Fruit fly (Drosophila melanogaster) whole organism, prepupa: ENCODE results near the gene vir-1.

Source experiments
- CG10669 ChIP-seq: fragments of 200-800 bp; sonication (Bioruptor generic); optimal IDR thresholded peaks from 3 replicates; lab custom pipeline; 2018; ENCODE audit warnings: missing biosample characterization, mild to moderate bottlenecking, missing genetic modification characterization, moderate library complexity
- CG11294 ChIP-seq: fragments of 200-800 bp; sonication (Bioruptor generic); IDR thresholded peaks from 2 replicates; pipeline ENCODE4 v1.3.6; 2022; ENCODE audit warnings: missing biosample characterization, missing genetic modification characterization
- CG11762 ChIP-seq: fragments of 200-800 bp; sonication (Bioruptor generic); optimal IDR thresholded peaks from 3 replicates; lab custom pipeline; 2016; ENCODE audit warnings: missing biosample characterization, missing genetic modification characterization; ENCODE audit not compliant: insufficient read depth
- CG11902 ChIP-seq: fragments of 200-800 bp; sonication (Bioruptor generic); optimal IDR thresholded peaks from 3 replicates; lab custom pipeline; 2016; ENCODE audit warnings: missing biosample characterization, missing genetic modification characterization
- CG1621 ChIP-seq: fragments of 200-800 bp; sonication (Bioruptor generic); optimal IDR thresholded peaks from 3 replicates; lab custom pipeline; 2018; ENCODE audit warnings: missing biosample characterization, mild to moderate bottlenecking, missing genetic modification characterization
- CG3032 ChIP-seq: fragments of 200-800 bp; optimal IDR thresholded peaks from 2 replicates; lab custom pipeline; 2019; ENCODE audit warnings: missing biosample characterization, mild to moderate bottlenecking, missing genetic modification characterization, moderate library complexity
- CG31627 ChIP-seq: fragments of 200-800 bp; sonication (Bioruptor generic); optimal IDR thresholded peaks from 3 replicates; lab custom pipeline; 2016; ENCODE audit warnings: missing biosample characterization, missing genetic modification characterization
- CG34406 ChIP-seq: fragments of 200-800 bp; sonication (Bioruptor generic); optimal IDR thresholded peaks from 3 replicates; lab custom pipeline; 2016; ENCODE audit warnings: missing biosample characterization, missing genetic modification characterization
- CG6808 ChIP-seq: fragments of 200-800 bp; sonication (Bioruptor generic); optimal IDR thresholded peaks from 3 replicates; lab custom pipeline; 2017; ENCODE audit warnings: missing biosample characterization, missing genetic modification characterization, mild to moderate bottlenecking, moderate library complexity, missing genetic modification reagents
- CG6854 ChIP-seq: fragments of 200-800 bp; sonication (Bioruptor generic); optimal IDR thresholded peaks from 2 replicates; lab custom pipeline; 2017; ENCODE audit warnings: missing biosample characterization, mild to moderate bottlenecking, missing genetic modification characterization
- CG7368 ChIP-seq: fragments of 200-800 bp; sonication (Bioruptor generic); optimal IDR thresholded peaks from 3 replicates; lab custom pipeline; 2016; ENCODE audit warnings: missing biosample characterization, missing genetic modification characterization
- CG8119 ChIP-seq: fragments of 200-800 bp; sonication (Bioruptor generic); IDR thresholded peaks from 3 replicates; pipeline ENCODE4 v1.3.6; 2022; ENCODE audit warnings: missing biosample characterization, missing genetic modification characterization
- CG8319 ChIP-seq: fragments of 200-800 bp; sonication (Bioruptor generic); optimal IDR thresholded peaks from 3 replicates; lab custom pipeline; 2016; ENCODE audit warnings: missing biosample characterization, missing genetic modification characterization
- CG9139 ChIP-seq: fragments of 200-800 bp; sonication (Bioruptor generic); optimal IDR thresholded peaks from 3 replicates; lab custom pipeline; 2017; ENCODE audit warnings: missing biosample characterization, mild to moderate bottlenecking, missing genetic modification characterization
- Eip75B ChIP-seq: fragments of 200-800 bp; sonication (Bioruptor generic); optimal IDR thresholded peaks from 3 replicates; lab custom pipeline; 2016; ENCODE audit warnings: missing biosample characterization, missing genetic modification characterization
- Eip78C ChIP-seq: fragments of 200-800 bp; sonication (Bioruptor generic); peaks from one replicate; lab custom pipeline; 2016; ENCODE audit warnings: missing biosample characterization, missing genetic modification characterization
- Eip93F ChIP-seq: fragments of 200-800 bp; sonication (Bioruptor generic); optimal IDR thresholded peaks from 2 replicates; lab custom pipeline; 2016; ENCODE audit warnings: missing biosample characterization, mild to moderate bottlenecking, missing genetic modification characterization
- Ets21C ChIP-seq: fragments of 200-800 bp; sonication (Bioruptor generic); optimal IDR thresholded peaks from 3 replicates; lab custom pipeline; 2016; ENCODE audit warnings: missing biosample characterization, missing genetic modification characterization
- Gug ChIP-seq: fragments of 200-800 bp; sonication (Bioruptor generic); IDR thresholded peaks from 2 replicates; pipeline ENCODE4 v1.3.6; 2022; ENCODE audit warnings: missing biosample characterization, missing genetic modification characterization
- Hr38 ChIP-seq: sonication (Bioruptor generic); optimal IDR thresholded peaks from 2 replicates; lab custom pipeline; 2016; ENCODE audit warnings: missing biosample characterization, missing genetic modification characterization
- Hr39 ChIP-seq: fragments of 200-800 bp; sonication (Bioruptor generic); optimal IDR thresholded peaks from 2 replicates; lab custom pipeline; 2016; ENCODE audit warnings: missing biosample characterization, missing genetic modification characterization
- Met ChIP-seq: fragments of 200-800 bp; sonication (Bioruptor generic); optimal IDR thresholded peaks from 3 replicates; lab custom pipeline; 2016; ENCODE audit warnings: missing biosample characterization, missing genetic modification characterization
- Smox ChIP-seq: fragments of 200-800 bp; sonication (Bioruptor generic); optimal IDR thresholded peaks from 3 replicates; lab custom pipeline; 2016; ENCODE audit warnings: missing biosample characterization, missing genetic modification characterization
- Sox102F ChIP-seq: fragments of 200-800 bp; sonication (Bioruptor generic); optimal IDR thresholded peaks from 2 replicates; lab custom pipeline; 2016; ENCODE audit warnings: missing biosample characterization, mild to moderate bottlenecking, missing genetic modification characterization
- Sox14 ChIP-seq: fragments of 200-800 bp; sonication (Bioruptor generic); optimal IDR thresholded peaks from 3 replicates; lab custom pipeline; 2016; ENCODE audit warnings: missing biosample characterization, missing genetic modification characterization
- acj6 ChIP-seq: fragments of 200-800 bp; sonication (Bioruptor generic); optimal IDR thresholded peaks from 3 replicates; lab custom pipeline; 2016; ENCODE audit warnings: missing biosample characterization, missing genetic modification characterization
- cyc ChIP-seq: fragments of 200-800 bp; sonication (Bioruptor generic); optimal IDR thresholded peaks from 3 replicates; lab custom pipeline; 2016; ENCODE audit warnings: missing biosample characterization, missing genetic modification characterization
- dac ChIP-seq: fragments of 200-800 bp; sonication (Bioruptor generic); optimal IDR thresholded peaks from 2 replicates; lab custom pipeline; 2017; ENCODE audit warnings: missing biosample characterization, mild to moderate bottlenecking, missing genetic modification characterization
- dsx ChIP-seq: fragments of 200-800 bp; optimal IDR thresholded peaks from 3 replicates; lab custom pipeline; 2019; ENCODE audit warnings: missing biosample characterization, mild to moderate bottlenecking, missing genetic modification characterization, moderate library complexity; ENCODE audit not compliant: poor library complexity, severe bottlenecking
- fd85E ChIP-seq: fragments of 200-800 bp; sonication (Bioruptor generic); optimal IDR thresholded peaks from 3 replicates; lab custom pipeline; 2016; ENCODE audit warnings: missing biosample characterization, missing genetic modification characterization
- lz ChIP-seq: fragments of 200-800 bp; sonication (Bioruptor generic); optimal IDR thresholded peaks from 3 replicates; lab custom pipeline; 2016; ENCODE audit warnings: missing biosample characterization, missing genetic modification characterization
- net ChIP-seq: fragments of 200-800 bp; sonication (Bioruptor generic); optimal IDR thresholded peaks from 3 replicates; lab custom pipeline; 2016; ENCODE audit warnings: missing biosample characterization, missing genetic modification characterization
- pdm3 ChIP-seq: fragments of 200-800 bp; sonication (Bioruptor generic); optimal IDR thresholded peaks from 3 replicates; lab custom pipeline; 2016; ENCODE audit warnings: missing biosample characterization, missing genetic modification characterization
- salr ChIP-seq, 2 experiments: fragments of 200-800 bp; sonication (Bioruptor generic); optimal IDR thresholded peaks; 3 replicates each; lab custom pipeline; 2016 to 2018; ENCODE audit warnings: missing biosample characterization in 2 of 2, missing genetic modification characterization in 2 of 2, mild to moderate bottlenecking in 1 of 2
- spab ChIP-seq: fragments of 200-800 bp; sonication (Bioruptor generic); optimal IDR thresholded peaks from 2 replicates; lab custom pipeline; 2017; ENCODE audit warnings: missing biosample characterization, mild to moderate bottlenecking, missing genetic modification characterization, missing genetic modification reagents
- ss ChIP-seq, 2 experiments: fragments of 200-800 bp; sonication (Bioruptor generic); optimal IDR thresholded peaks; 2 replicates in 1 of 2; 3 replicates in 1 of 2; lab custom pipeline; 2017 to 2018; ENCODE audit warnings: mild to moderate bottlenecking in 2 of 2, missing biosample characterization in 2 of 2, missing genetic modification characterization in 2 of 2, moderate library complexity in 1 of 2
- svp ChIP-seq: fragments of 200-800 bp; sonication (Bioruptor generic); peaks from one replicate; lab custom pipeline; 2016; ENCODE audit warnings: missing biosample characterization, missing genetic modification characterization
- vri ChIP-seq: fragments of 200-800 bp; sonication (Bioruptor generic); optimal IDR thresholded peaks from 3 replicates; lab custom pipeline; 2016; ENCODE audit warnings: missing biosample characterization, mild to moderate bottlenecking, missing genetic modification characterization

vir-1 gene

dm6 chr2L:12445743-12446142 lies 22.5 kb upstream of the vir-1 start, which contains the start of gene Oatp33Ea:
Oatp33Ea (minus strand) TSS chr2L:12445924.
- TF ChIP-seq Sox14 (GFP tag; lab: Kevin White, UChicago): peak; percentile 2
- TF ChIP-seq ss (GFP tag; optimal IDR thresholded peaks at IDR 0.05; lab: Kevin White, UChicago): no peak
- TF ChIP-seq vri (GFP tag; lab: Kevin White, UChicago): peak; percentile 18
- TF ChIP-seq, all 60 proteins: peak for 2

dm6 chr2L:12435976-12436771 lies 12.9 kb upstream of the vir-1 start:
- TF ChIP-seq svp (peak; percentile 75), CG8319 (GFP tag; lab: Kevin White, UChicago) (no peak), Eip75B (peak; percentile 26), Sox14 (GFP tag; lab: Kevin White, UChicago) (peak; percentile 44), Eip78C (GFP tag; lab: Kevin White, UChicago) (no peak), Smox (GFP tag; lab: Kevin White, UChicago) (peak; percentile 5)

- TF ChIP-seq CG3032 (tag; lab: Kevin White, UChicago): no peak
- peak; percentile 5 for TF ChIP-seq Eip78C (GFP tag; lab: Kevin White, UChicago)
- TF ChIP-seq, all 60 proteins: peak for 1
These were observed 12.2 kb upstream of the vir-1 start for dm6 chr2L:12435428-12435827.

- TF ChIP-seq lz (no peak), CG6854 (peak; percentile 20), ss (GFP tag; optimal IDR thresholded peaks at IDR 0.05; lab: Kevin White, UChicago) (peak in 1 of 2 experiments; percentile 25)
These were observed 11.3 kb upstream of the vir-1 start, which contains the start of gene SC35 for dm6 chr2L:12434535-12434938. SC35 (minus strand) TSS chr2L:12434665.

- TF ChIP-seq CG11294 (GFP tag; lab: Robert Waterston, UW): peak; percentile 43; the same call in 1 of the 2 replicates
- peak; percentile 30 for TF ChIP-seq Met
- no peak for TF ChIP-seq CG1621 (tag; lab: Kevin White, UChicago)
- TF ChIP-seq CG6808 (GFP tag; lab: Kevin White, UChicago): peak; percentile 37
- peak; percentile 18 for TF ChIP-seq spab
- TF ChIP-seq cyc (GFP tag; lab: Kevin White, UChicago): peak; percentile 43
- TF ChIP-seq acj6 (GFP tag; lab: Kevin White, UChicago): peak; percentile 76
- peak in 1 of 2 experiments; percentile 45 for TF ChIP-seq ss (GFP tag; optimal IDR thresholded peaks at IDR 0.05; lab: Kevin White, UChicago)
- peak; percentile 3 for TF ChIP-seq Eip93F
- peak; percentile 74; the same call in 2 of the 3 replicates for TF ChIP-seq CG8119 (GFP tag; lab: Robert Waterston, UW)
- TF ChIP-seq dsx (GFP tag; lab: Kevin White, UChicago): peak; percentile 46
- peak; percentile 36 for TF ChIP-seq Sox102F
- TF ChIP-seq Eip78C (GFP tag; lab: Kevin White, UChicago): peak; percentile 85
- peak; percentile 88 for TF ChIP-seq svp
- peak; percentile 55 for TF ChIP-seq Smox (GFP tag; lab: Kevin White, UChicago)
- peak; percentile 14 for TF ChIP-seq CG11762 (GFP tag; lab: Kevin White, UChicago)
- peak; percentile 76 for TF ChIP-seq CG8319 (GFP tag; lab: Kevin White, UChicago)
- peak; percentile 49 for TF ChIP-seq net (GFP tag; lab: Kevin White, UChicago)
- TF ChIP-seq CG7368 (GFP tag; lab: Kevin White, UChicago): peak; percentile 49
- peak; percentile 73 for TF ChIP-seq vri (GFP tag; lab: Kevin White, UChicago)
- TF ChIP-seq CG11902 (GFP tag; lab: Kevin White, UChicago): peak; percentile 39
- TF ChIP-seq Hr38 (GFP tag; lab: Kevin White, UChicago): no peak
- no peak for TF ChIP-seq Sox14 (GFP tag; lab: Kevin White, UChicago)
- TF ChIP-seq Ets21C: no peak
- peak; percentile 29 for TF ChIP-seq Hr39 (GFP tag; lab: Kevin White, UChicago)
- peak in 1 of 2 experiments; percentile 71 for TF ChIP-seq salr (GFP tag; optimal IDR thresholded peaks at IDR 0.05; lab: Kevin White, UChicago)
- TF ChIP-seq dac (GFP tag; lab: Kevin White, UChicago): peak; percentile 36
- TF ChIP-seq CG9139: no peak
- TF ChIP-seq Gug (GFP tag; lab: Robert Waterston, UW): peak; percentile 56; the same call in 1 of the 2 replicates
- TF ChIP-seq pdm3 (GFP tag; lab: Kevin White, UChicago): peak; percentile 60
- peak; percentile 26 for TF ChIP-seq CG31627 (GFP tag; lab: Kevin White, UChicago)
- TF ChIP-seq CG34406 (GFP tag; lab: Kevin White, UChicago): peak; percentile 76
- peak; percentile 35 for TF ChIP-seq CG10669 (GFP tag; lab: Kevin White, UChicago)
- no peak for TF ChIP-seq fd85E
These were observed 10.7 kb upstream of the vir-1 start, which contains the start of gene eRF3 for dm6 chr2L:12433712-12434534. eRF3 (plus strand) TSS chr2L:12434452.
